Fruit fly (Drosophila melanogaster) whole organism, embryonic: ENCODE results near the gene Try29F.
A peak's percentile ranks its signal among the peaks of the same experiment; 100 is the strongest.

Experiments used
- Asciz ChIP-seq: fragments of 200-800 bp; sonication (Bioruptor generic); optimal IDR thresholded peaks from 2 replicates; lab custom pipeline; 2017; ENCODE audit warnings: missing biosample characterization, mild to moderate bottlenecking, missing genetic modification characterization, missing genetic modification reagents
- Atf-2 ChIP-seq: fragments of 200-800 bp; sonication (Bioruptor generic); optimal IDR thresholded peaks from 2 replicates; lab custom pipeline; 2016; ENCODE audit warnings: missing biosample characterization, missing genetic modification characterization
- B-H1 ChIP-seq: fragments of 200-800 bp; sonication (Bioruptor generic); IDR thresholded peaks from 3 replicates; pipeline ENCODE4 v1.3.6; 2022; ENCODE audit warnings: missing biosample characterization, missing genetic modification characterization
- C15 ChIP-seq: fragments of 200-800 bp; sonication (Bioruptor generic); IDR thresholded peaks from 3 replicates; pipeline ENCODE4 v1.3.6; 2022; ENCODE audit warnings: missing biosample characterization, missing genetic modification characterization
- CG10431 ChIP-seq: fragments of 200-800 bp; sonication (Bioruptor generic); optimal IDR thresholded peaks from 3 replicates; lab custom pipeline; 2018; ENCODE audit warnings: missing biosample characterization, mild to moderate bottlenecking, missing genetic modification characterization
- CG11560 ChIP-seq: fragments of 200-800 bp; sonication (Bioruptor generic); IDR thresholded peaks from 3 replicates; pipeline ENCODE4 v1.3.6; 2022; ENCODE audit warnings: missing biosample characterization, missing genetic modification characterization
- CG11695 ChIP-seq: fragments of 200-800 bp; sonication (Bioruptor generic); IDR thresholded peaks from 3 replicates; pipeline ENCODE4 v1.3.6; 2022; ENCODE audit warnings: missing biosample characterization, missing genetic modification characterization
- CG13296 ChIP-seq: fragments of 200-800 bp; sonication (Bioruptor generic); optimal IDR thresholded peaks from 3 replicates; lab custom pipeline; 2018; ENCODE audit warnings: missing biosample characterization, mild to moderate bottlenecking, missing genetic modification characterization
- CG16863 ChIP-seq: fragments of 200-800 bp; sonication (Bioruptor generic); optimal IDR thresholded peaks from 3 replicates; lab custom pipeline; 2016; ENCODE audit warnings: missing biosample characterization, missing genetic modification characterization
- CG17612 ChIP-seq: fragments of 200-800 bp; sonication (Bioruptor generic); IDR thresholded peaks from 2 replicates; pipeline ENCODE4 v1.3.6; 2022; ENCODE audit warnings: missing biosample characterization, missing genetic modification characterization
- CG17912 ChIP-seq: fragments of 200-800 bp; sonication (Bioruptor generic); optimal IDR thresholded peaks from 2 replicates; lab custom pipeline; 2018; ENCODE audit warnings: missing biosample characterization, mild to moderate bottlenecking, missing genetic modification characterization
- CG18599 ChIP-seq: fragments of 200-800 bp; sonication (Bioruptor generic); optimal IDR thresholded peaks from 3 replicates; lab custom pipeline; 2017; ENCODE audit warnings: missing biosample characterization, missing genetic modification characterization, mild to moderate bottlenecking, moderate library complexity, missing genetic modification reagents
- CG2875 ChIP-seq: fragments of 200-800 bp; sonication (Bioruptor generic); optimal IDR thresholded peaks from 2 replicates; lab custom pipeline; 2017; ENCODE audit warnings: missing biosample characterization, mild to moderate bottlenecking, missing genetic modification characterization, missing genetic modification reagents
- CG32767 ChIP-seq: fragments of 200-800 bp; sonication (Bioruptor generic); IDR thresholded peaks from 2 replicates; pipeline ENCODE4 v1.3.6; 2022; ENCODE audit warnings: missing biosample characterization, missing genetic modification characterization
- CG34224 ChIP-seq: fragments of 200-800 bp; sonication (Bioruptor generic); IDR thresholded peaks from 3 replicates; pipeline ENCODE4 v1.3.6; 2022; ENCODE audit warnings: missing biosample characterization, missing genetic modification characterization; ENCODE audit not compliant: partially characterized antibody
- CG34422 ChIP-seq: fragments of 200-800 bp; sonication (Bioruptor generic); IDR thresholded peaks from 3 replicates; pipeline ENCODE4 v1.3.6; 2022; ENCODE audit warnings: missing biosample characterization, missing genetic modification characterization
- CG4707 ChIP-seq: fragments of 200-800 bp; sonication (Bioruptor generic); optimal IDR thresholded peaks from 2 replicates; lab custom pipeline; 2018; ENCODE audit warnings: missing biosample characterization, mild to moderate bottlenecking, missing genetic modification characterization, moderate library complexity
- CG6765 ChIP-seq: fragments of 200-800 bp; sonication (Bioruptor generic); optimal IDR thresholded peaks from 3 replicates; lab custom pipeline; 2017; ENCODE audit warnings: missing biosample characterization, mild to moderate bottlenecking, missing genetic modification characterization
- CG8290 ChIP-seq, 3 experiments: fragments of 200-800 bp; sonication (Bioruptor generic); optimal IDR thresholded peaks; 2 replicates each; lab custom pipeline; 2016 to 2019; ENCODE audit warnings: missing biosample characterization in 3 of 3, missing genetic modification characterization in 3 of 3, mild to moderate bottlenecking in 2 of 3, moderate library complexity in 1 of 3
- CG8765 ChIP-seq: fragments of 200-800 bp; sonication (Bioruptor generic); IDR thresholded peaks from 2 replicates; pipeline ENCODE4 v1.3.6; 2022; ENCODE audit warnings: missing biosample characterization, missing genetic modification characterization
- CG8924 ChIP-seq: fragments of 200-800 bp; optimal IDR thresholded peaks from 3 replicates; lab custom pipeline; 2019; ENCODE audit warnings: missing biosample characterization, mild to moderate bottlenecking, missing genetic modification characterization, moderate library complexity
- Dbx ChIP-seq: fragments of 200-800 bp; sonication (Bioruptor generic); IDR thresholded peaks from 3 replicates; pipeline ENCODE4 v1.3.6; 2022; ENCODE audit warnings: missing biosample characterization, missing genetic modification characterization
- Drgx ChIP-seq: fragments of 200-800 bp; sonication (Bioruptor generic); IDR thresholded peaks from 2 replicates; pipeline ENCODE4 v1.3.6; 2022; ENCODE audit warnings: missing biosample characterization, missing genetic modification characterization
- Lpt ChIP-seq: fragments of >200 bp; optimal IDR thresholded peaks from 2 replicates; lab custom pipeline; 2018; ENCODE audit warnings: missing biosample characterization, missing genetic modification characterization
- MESR4 ChIP-seq: fragments of 200-800 bp; sonication (Bioruptor generic); optimal IDR thresholded peaks from 2 replicates; lab custom pipeline; 2018; ENCODE audit warnings: missing biosample characterization, mild to moderate bottlenecking, missing genetic modification characterization, moderate library complexity
- Med ChIP-seq: fragments of 200-800 bp; sonication (Bioruptor generic); peaks from one replicate; lab custom pipeline; 2016; ENCODE audit warnings: missing biosample characterization, missing genetic modification characterization, mild to moderate bottlenecking, inconsistent platforms, moderate library complexity
- Stat92E ChIP-seq, 3 experiments: fragments of >200 bp in 2 of 3; fragments of 200-800 bp in 1 of 3; sonication (Bioruptor generic) in 1 of 3; optimal IDR thresholded peaks; 2 replicates each; lab custom pipeline; 2017 to 2019; ENCODE audit warnings: missing biosample characterization in 3 of 3, missing genetic modification characterization in 3 of 3, mild to moderate bottlenecking in 1 of 3, moderate library complexity in 1 of 3
- TFAM ChIP-seq: fragments of 200-800 bp; sonication (Bioruptor generic); optimal IDR thresholded peaks from 2 replicates; lab custom pipeline; 2017; ENCODE audit warnings: missing biosample characterization, missing genetic modification characterization, inconsistent platforms
- Taf1 ChIP-seq: fragments of 200-800 bp; sonication (Bioruptor generic); IDR thresholded peaks from 2 replicates; pipeline ENCODE4 v1.3.6; 2022; ENCODE audit warnings: missing biosample characterization, missing genetic modification characterization
- al ChIP-seq: fragments of 200-800 bp; sonication (Bioruptor generic); IDR thresholded peaks from 2 replicates; pipeline ENCODE4 v1.3.6; 2022; ENCODE audit warnings: missing biosample characterization, missing genetic modification characterization
- cad ChIP-seq: fragments of >200 bp; optimal IDR thresholded peaks from 2 replicates; lab custom pipeline; 2017; ENCODE audit warnings: missing biosample characterization, missing genetic modification characterization
- chm ChIP-seq: fragments of 200-800 bp; sonication (Bioruptor generic); IDR thresholded peaks from 2 replicates; pipeline ENCODE4 v1.3.6; 2022; ENCODE audit warnings: missing biosample characterization, missing genetic modification characterization
- ci ChIP-seq: fragments of 200-800 bp; sonication (Bioruptor generic); IDR thresholded peaks from 3 replicates; pipeline ENCODE4 v1.3.6; 2022; ENCODE audit warnings: missing biosample characterization, missing genetic modification characterization
- corto ChIP-seq: fragments of 200-800 bp; sonication (Bioruptor generic); optimal IDR thresholded peaks from 2 replicates; lab custom pipeline; 2016; ENCODE audit warnings: missing biosample characterization, mild to moderate bottlenecking, missing genetic modification characterization, moderate library complexity
- dmrt99B ChIP-seq: fragments of 200-800 bp; sonication (Bioruptor generic); optimal IDR thresholded peaks from 2 replicates; lab custom pipeline; 2018; ENCODE audit warnings: missing biosample characterization, mild to moderate bottlenecking, missing genetic modification characterization, moderate library complexity
- ems ChIP-seq: fragments of 200-800 bp; sonication (Bioruptor generic); optimal IDR thresholded peaks from 3 replicates; lab custom pipeline; 2016; ENCODE audit warnings: missing biosample characterization, missing genetic modification characterization
- esg ChIP-seq: fragments of 200-800 bp; sonication (Bioruptor generic); conservative IDR thresholded peaks from 2 replicates; pipeline ENCODE4 v1.3.6; 2022; ENCODE audit warnings: missing biosample characterization, missing genetic modification characterization
- kni ChIP-seq: fragments of 200-800 bp; sonication (Bioruptor generic); optimal IDR thresholded peaks from 3 replicates; lab custom pipeline; 2017; ENCODE audit warnings: mild to moderate bottlenecking, missing biosample characterization, missing genetic modification reagents, missing genetic modification characterization
- lmd ChIP-seq: fragments of 200-800 bp; sonication (Bioruptor generic); IDR thresholded peaks from 2 replicates; pipeline ENCODE4 v1.3.6; 2022; ENCODE audit warnings: missing biosample characterization, missing genetic modification characterization
- lola ChIP-seq, 3 experiments: fragments of >200 bp in 2 of 3; fragments of 200-800 bp in 1 of 3; sonication (Bioruptor generic) in 1 of 3; optimal IDR thresholded peaks; 2 replicates each; lab custom pipeline; 2017 to 2019; ENCODE audit warnings: missing biosample characterization in 3 of 3, missing genetic modification characterization in 3 of 3, mild to moderate bottlenecking in 1 of 3, moderate library complexity in 1 of 3
- nau ChIP-seq: fragments of 200-800 bp; sonication (Bioruptor generic); optimal IDR thresholded peaks from 3 replicates; lab custom pipeline; 2017; ENCODE audit warnings: missing biosample characterization, mild to moderate bottlenecking, missing genetic modification characterization, missing genetic modification reagents
- oc ChIP-seq: fragments of 200-800 bp; sonication (Bioruptor generic); optimal IDR thresholded peaks from 2 replicates; lab custom pipeline; 2018; ENCODE audit warnings: missing biosample characterization, mild to moderate bottlenecking, missing genetic modification characterization, moderate library complexity
- repo ChIP-seq: fragments of 200-800 bp; sonication (Bioruptor generic); optimal IDR thresholded peaks from 2 replicates; lab custom pipeline; 2016; ENCODE audit warnings: missing biosample characterization, missing genetic modification characterization
- sr ChIP-seq: fragments of 200-800 bp; sonication (Bioruptor generic); IDR thresholded peaks from 3 replicates; pipeline ENCODE4 v1.3.6; 2022; ENCODE audit warnings: missing biosample characterization, missing genetic modification characterization
- ssp ChIP-seq: fragments of 200-800 bp; sonication (Bioruptor generic); IDR thresholded peaks from 2 replicates; pipeline ENCODE4 v1.3.6; 2022; ENCODE audit warnings: missing biosample characterization, missing genetic modification characterization
- tin ChIP-seq: fragments of 200-800 bp; sonication (Bioruptor generic); optimal IDR thresholded peaks from 3 replicates; lab custom pipeline; 2016; ENCODE audit warnings: missing biosample characterization, missing genetic modification characterization
- trh ChIP-seq: fragments of 200-800 bp; sonication (Bioruptor generic); optimal IDR thresholded peaks from 2 replicates; lab custom pipeline; 2016; ENCODE audit warnings: missing biosample characterization, missing genetic modification characterization
- ttk ChIP-seq: fragments of 200-800 bp; sonication (Bioruptor generic); IDR thresholded peaks from 2 replicates; pipeline ENCODE4 v2.1.2; 2022; ENCODE audit warnings: missing biosample characterization, missing genetic modification characterization
- twi ChIP-seq: fragments of 200-800 bp; optimal IDR thresholded peaks from 2 replicates; lab custom pipeline; 2019; ENCODE audit warnings: missing biosample characterization, mild to moderate bottlenecking, missing genetic modification characterization, moderate library complexity
- unc-4 ChIP-seq: fragments of 200-800 bp; sonication (Bioruptor generic); IDR thresholded peaks from 2 replicates; pipeline ENCODE4 v1.3.6; 2022; ENCODE audit warnings: missing biosample characterization, missing genetic modification characterization; ENCODE audit not compliant: partially characterized antibody

Try29F gene

DNA sequence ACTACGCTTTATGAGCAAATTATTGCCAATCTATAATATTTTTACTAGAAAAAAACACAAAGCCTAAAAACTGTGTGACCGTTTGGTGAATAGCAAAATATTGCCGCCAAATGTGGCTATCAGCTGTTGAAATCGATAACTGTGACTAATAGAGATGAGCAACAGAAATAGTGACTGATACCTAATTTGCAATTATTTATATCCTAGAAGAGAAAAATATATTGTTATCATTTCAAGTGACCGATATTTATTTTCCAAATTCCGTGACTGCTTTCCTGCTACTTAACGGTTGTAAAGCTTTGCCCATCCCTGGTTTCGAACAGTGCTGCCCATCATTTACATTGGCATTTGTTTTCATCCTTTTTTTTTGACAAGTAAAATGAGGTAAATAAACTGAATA is 1.1 kb upstream of the Try29F start, which contains the start of the genes alien and CG18661 (continued):
- TF ChIP-seq twi (tag; lab: Kevin White, UChicago) (peak; percentile 34), CG11695 (GFP tag; lab: Robert Waterston, UW) (peak; percentile 89), CG10431 (no peak), CG8924 (peak; percentile 42), corto (GFP tag; lab: Kevin White, UChicago) (no peak), CG18599 (GFP tag; lab: Kevin White, UChicago) (peak; percentile 67), trh (GFP tag; lab: Kevin White, UChicago) (peak; percentile 91), CG32767 (GFP tag; lab: Robert Waterston, UW) (peak; percentile 82), unc-4 (GFP tag; lab: Robert Waterston, UW) (peak; percentile 57), sr (GFP tag; lab: Robert Waterston, UW) (peak; percentile 73; the same call in 1 of the 3 replicates), CG34224 (GFP tag; lab: Robert Waterston, UW) (no peak), cad (GFP tag; lab: Kevin White, UChicago) (no peak), ttk (peak; percentile 88), C15 (GFP tag; lab: Robert Waterston, UW) (peak; percentile 86; the same call in 2 of the 3 replicates), CG16863 (GFP tag; lab: Kevin White, UChicago) (peak; percentile 40), Asciz (GFP tag; lab: Kevin White, UChicago) (no peak), Atf-2 (GFP tag; lab: Kevin White, UChicago) (peak; percentile 95), CG11560 (peak; percentile 67; the same call in 2 of the 3 replicates), dmrt99B (tag; lab: Kevin White, UChicago) (peak; percentile 76), Lpt (GFP tag; lab: Kevin White, UChicago) (no peak), ems (GFP tag; lab: Kevin White, UChicago) (peak; percentile 91), lmd (GFP tag; lab: Robert Waterston, UW) (peak; percentile 91), ci (GFP tag; lab: Robert Waterston, UW) (peak; percentile 93), CG34422 (GFP tag; lab: Robert Waterston, UW) (peak; percentile 93; the same call in 2 of the 3 replicates), oc (tag; lab: Kevin White, UChicago) (peak; percentile 44), CG17912 (GFP tag; lab: Kevin White, UChicago) (peak; percentile 77), CG17612 (peak; percentile 45), MESR4 (GFP tag; lab: Kevin White, UChicago) (peak; percentile 21), esg (GFP tag; lab: Robert Waterston, UW) (peak; percentile 98), B-H1 (GFP tag; lab: Robert Waterston, UW) (peak; percentile 84), Stat92E (GFP tag; optimal IDR thresholded peaks at IDR 0.05; lab: Kevin White, UChicago) (peak in 1 of 3 experiments; percentile 40), Dbx (GFP tag; lab: Robert Waterston, UW) (peak; percentile 98), repo (GFP tag; lab: Kevin White, UChicago) (peak; percentile 84), al (GFP tag; lab: Robert Waterston, UW) (peak; percentile 88), CG6765 (GFP tag; lab: Kevin White, UChicago) (no peak), lola (GFP tag; optimal IDR thresholded peaks at IDR 0.05; lab: Kevin White, UChicago) (peak in 1 of 3 experiments; percentile 87), CG4707 (GFP tag; lab: Kevin White, UChicago) (no peak), CG8290 (GFP tag; optimal IDR thresholded peaks at IDR 0.05; lab: Kevin White, UChicago) (peak; percentile 89), CG8290 (tag; optimal IDR thresholded peaks at IDR 0.05; lab: Kevin White, UChicago) (peak in 1 of 2 experiments; percentile 90), CG13296 (GFP tag; lab: Kevin White, UChicago) (peak; percentile 0), Taf1 (GFP tag; lab: Robert Waterston, UW) (peak; percentile 96), ssp (GFP tag; lab: Robert Waterston, UW) (peak; percentile 81), Drgx (GFP tag; lab: Robert Waterston, UW) (peak; percentile 75), chm (GFP tag; lab: Robert Waterston, UW) (peak; percentile 89), CG8765 (GFP tag; lab: Robert Waterston, UW) (peak; percentile 88), kni (no peak), TFAM (GFP tag; lab: Kevin White, UChicago) (no peak), tin (peak; percentile 92), Med (GFP tag; lab: Kevin White, UChicago) (peak; percentile 96), CG2875 (GFP tag; lab: Kevin White, UChicago) (peak; percentile 11), nau (GFP tag; lab: Kevin White, UChicago) (peak; percentile 14)
